Worm (Caenorhabditis elegans) whole organism, L3 larva: ENCODE data around the gene F13D12.10.

Experiments used
- R02D3.7 ChIP-seq: fragments of 150-350 bp; optimal IDR thresholded peaks from 2 replicates; lab custom pipeline; 2014; ENCODE audit warnings: missing biosample characterization, missing genetic modification characterization
- ZK546.5 ChIP-seq: sonication (generic microtip); optimal IDR thresholded peaks from 2 replicates; lab custom pipeline; 2017; ENCODE audit warnings: missing biosample characterization, missing genetic modification characterization
- aly-2 ChIP-seq: fragments of 150-350 bp; optimal IDR thresholded peaks from 2 replicates; lab custom pipeline; 2014; ENCODE audit warnings: missing biosample characterization, missing genetic modification characterization
- ama-1 ChIP-seq: fragments of 150-350 bp; optimal IDR thresholded peaks from 2 replicates; lab custom pipeline; 2018
- ceh-16 ChIP-seq: sonication (generic microtip); optimal IDR thresholded peaks from 2 replicates; lab custom pipeline; 2017; ENCODE audit warnings: missing biosample characterization, missing genetic modification characterization
- ceh-28 ChIP-seq: fragments of 150-350 bp; optimal IDR thresholded peaks from 2 replicates; lab custom pipeline; 2014; ENCODE audit warnings: missing biosample characterization, missing genetic modification reagents, missing genetic modification characterization
- egl-27 ChIP-seq: sonication (generic microtip); optimal IDR thresholded peaks from 4 replicates; lab custom pipeline; 2017; ENCODE audit warnings: missing biosample characterization, missing genetic modification reagents, missing genetic modification characterization
- egl-5 ChIP-seq: fragments of 150-350 bp; optimal IDR thresholded peaks from 2 replicates; lab custom pipeline; 2017; ENCODE audit warnings: missing biosample characterization, missing genetic modification reagents, missing genetic modification characterization, inconsistent platforms
- elt-1 ChIP-seq: fragments of 150-350 bp; optimal IDR thresholded peaks from 2 replicates; lab custom pipeline; 2014; ENCODE audit warnings: missing biosample characterization, missing genetic modification characterization
- elt-2 ChIP-seq: sonication (generic microtip); optimal IDR thresholded peaks from 2 replicates; lab custom pipeline; 2016; ENCODE audit warnings: missing genetic modification reagents, mild to moderate bottlenecking, missing genetic modification characterization, missing compliant biosample characterization
- elt-3 ChIP-seq, 3 experiments: fragments of 150-350 bp in 1 of 3; sonication (generic microtip) in 2 of 3; optimal IDR thresholded peaks; 2 replicates in 2 of 3; 4 replicates in 1 of 3; lab custom pipeline; 2014 to 2017; ENCODE audit warnings: missing biosample characterization in 3 of 3, missing genetic modification characterization in 3 of 3
- eor-1 ChIP-seq, 2 experiments: fragments of 150-350 bp; optimal IDR thresholded peaks; 2 replicates each; lab custom pipeline; 2014 to 2018; ENCODE audit warnings: missing biosample characterization in 2 of 2, missing genetic modification characterization in 2 of 2
- fkh-10 ChIP-seq: sonication (generic microtip); optimal IDR thresholded peaks from 2 replicates; lab custom pipeline; 2017; ENCODE audit warnings: missing biosample characterization, missing genetic modification reagents, missing genetic modification characterization
- fkh-2 ChIP-seq: fragments of 150-350 bp; optimal IDR thresholded peaks from 2 replicates; lab custom pipeline; 2014; ENCODE audit warnings: missing biosample characterization, missing genetic modification reagents, missing genetic modification characterization
- fos-1 ChIP-seq: fragments of 150-350 bp; optimal IDR thresholded peaks from 2 replicates; lab custom pipeline; 2014; ENCODE audit warnings: missing biosample characterization, missing genetic modification characterization
- hmg-11 ChIP-seq: sonication (generic microtip); optimal IDR thresholded peaks from 2 replicates; lab custom pipeline; 2016; ENCODE audit warnings: missing genetic modification characterization, missing compliant biosample characterization
- jun-1 ChIP-seq: fragments of 150-350 bp; optimal IDR thresholded peaks from 2 replicates; lab custom pipeline; 2014; ENCODE audit warnings: missing biosample characterization, missing genetic modification reagents, missing genetic modification characterization
- lin-39 ChIP-seq: fragments of 150-350 bp; optimal IDR thresholded peaks from 2 replicates; lab custom pipeline; 2018; ENCODE audit warnings: missing biosample characterization, missing genetic modification reagents, missing genetic modification characterization
- lsy-12 ChIP-seq: sonication (generic microtip); optimal IDR thresholded peaks from 2 replicates; lab custom pipeline; 2016; ENCODE audit warnings: mild to moderate bottlenecking, missing genetic modification characterization, missing compliant biosample characterization
- mml-1 ChIP-seq: fragments of 150-350 bp; sonication (generic microtip); optimal IDR thresholded peaks from 3 replicates; lab custom pipeline; 2014; ENCODE audit warnings: missing biosample characterization, missing genetic modification characterization
- nfya-1 ChIP-seq: sonication (generic microtip); optimal IDR thresholded peaks from 2 replicates; lab custom pipeline; 2017; ENCODE audit warnings: missing genetic modification characterization, mild to moderate bottlenecking, missing compliant biosample characterization, antibody characterized with exemption, moderate library complexity; ENCODE audit not compliant: insufficient read depth
- nhr-11 ChIP-seq: fragments of 150-350 bp; optimal IDR thresholded peaks from 2 replicates; lab custom pipeline; 2014; ENCODE audit warnings: missing biosample characterization, missing genetic modification characterization
- nhr-12 ChIP-seq: fragments of 150-350 bp; optimal IDR thresholded peaks from 2 replicates; lab custom pipeline; 2014; ENCODE audit warnings: missing biosample characterization, missing genetic modification characterization
- nhr-23 ChIP-seq: fragments of 150-350 bp; optimal IDR thresholded peaks from 2 replicates; lab custom pipeline; 2014; ENCODE audit warnings: missing biosample characterization, missing genetic modification reagents, missing genetic modification characterization
- nhr-237 ChIP-seq: fragments of 150-350 bp; optimal IDR thresholded peaks from 2 replicates; lab custom pipeline; 2014; ENCODE audit warnings: missing biosample characterization, missing genetic modification characterization
- nhr-25 ChIP-seq: sonication (generic microtip); optimal IDR thresholded peaks from 2 replicates; lab custom pipeline; 2017; ENCODE audit warnings: missing biosample characterization, missing genetic modification characterization
- nhr-43 ChIP-seq: sonication (generic microtip); optimal IDR thresholded peaks from 2 replicates; lab custom pipeline; 2016; ENCODE audit warnings: mild to moderate bottlenecking, missing genetic modification characterization, missing compliant biosample characterization; ENCODE audit not compliant: poor library complexity, severe bottlenecking
- nhr-67 ChIP-seq: fragments of 150-350 bp; optimal IDR thresholded peaks from 2 replicates; lab custom pipeline; 2014; ENCODE audit warnings: missing biosample characterization, missing genetic modification characterization
- nhr-77 ChIP-seq: fragments of 150-350 bp; optimal IDR thresholded peaks from 2 replicates; lab custom pipeline; 2014; ENCODE audit warnings: missing biosample characterization, missing genetic modification characterization
- pha-4 ChIP-seq: fragments of 150-350 bp; optimal IDR thresholded peaks from 2 replicates; lab custom pipeline; 2014; ENCODE audit warnings: missing biosample characterization, missing genetic modification reagents, missing genetic modification characterization
- pqm-1 ChIP-seq: fragments of 150-350 bp; optimal IDR thresholded peaks from 2 replicates; lab custom pipeline; 2017; ENCODE audit warnings: missing biosample characterization, missing genetic modification characterization, inconsistent platforms
- sea-2 ChIP-seq: fragments of 150-350 bp; sonication (generic microtip); optimal IDR thresholded peaks from 4 replicates; lab custom pipeline; 2014; ENCODE audit warnings: missing biosample characterization, missing genetic modification reagents, missing genetic modification characterization
- skn-1 ChIP-seq: fragments of 150-350 bp; optimal IDR thresholded peaks from 2 replicates; lab custom pipeline; 2014; ENCODE audit warnings: missing biosample characterization, missing genetic modification characterization
- snpc-4 ChIP-seq: fragments of 150-350 bp; optimal IDR thresholded peaks from 2 replicates; lab custom pipeline; 2014; ENCODE audit warnings: missing biosample characterization, missing genetic modification characterization
- tbx-2 ChIP-seq: sonication (generic microtip); optimal IDR thresholded peaks from 2 replicates; lab custom pipeline; 2016; ENCODE audit warnings: mild to moderate bottlenecking, missing genetic modification characterization, missing compliant biosample characterization
- unc-39 ChIP-seq: sonication (generic microtip); optimal IDR thresholded peaks from 4 replicates; lab custom pipeline; 2017; ENCODE audit warnings: missing biosample characterization, missing genetic modification characterization
- unc-62 ChIP-seq: fragments of 150-350 bp; sonication (generic microtip); optimal IDR thresholded peaks from 4 replicates; lab custom pipeline; 2014; ENCODE audit warnings: missing biosample characterization, missing genetic modification reagents, missing genetic modification characterization
- ztf-11 ChIP-seq: fragments of 150-350 bp; optimal IDR thresholded peaks from 2 replicates; lab custom pipeline; 2014; ENCODE audit warnings: missing biosample characterization, missing genetic modification characterization

The F13D12.10 gene

ce11 chrII:11729757-11730535 is 16.3 kb downstream of the F13D12.10 start:
- TF ChIP-seq ceh-28 (tag; lab: Kevin White, UChicago): no peak
- no peak for TF ChIP-seq egl-5 (tag; lab: Kevin White, UChicago)
- TF ChIP-seq elt-3 (tag; optimal IDR thresholded peaks at IDR 0.05; lab: Kevin White, UChicago): no peak
- no peak for TF ChIP-seq mml-1 (tag; lab: Kevin White, UChicago)
- no peak for TF ChIP-seq jun-1 (tag; lab: Kevin White, UChicago)
- no peak for TF ChIP-seq elt-2
- no peak for TF ChIP-seq ama-1 (lab: Kevin White, UChicago)
- TF ChIP-seq fos-1: no peak
- TF ChIP-seq snpc-4 (tag; lab: Kevin White, UChicago): no peak
- no peak for TF ChIP-seq nhr-25
- TF ChIP-seq pqm-1: no peak
- TF ChIP-seq nfya-1 (tag; lab: Kevin White, UChicago): no peak
- TF ChIP-seq fkh-10 (GFP tag; lab: Kevin White, UChicago): no peak
- TF ChIP-seq unc-39 (tag; lab: Kevin White, UChicago): no peak
- no peak for TF ChIP-seq R02D3.7 (tag; lab: Kevin White, UChicago)
- TF ChIP-seq egl-27: no peak
- no peak for TF ChIP-seq ZK546.5 (tag; lab: Kevin White, UChicago)
- TF ChIP-seq nhr-23: no peak
- TF ChIP-seq ceh-16: no peak

- TF ChIP-seq hmg-11 (tag; lab: Kevin White, UChicago) (no peak), nhr-43 (tag; lab: Kevin White, UChicago) (peak; percentile 4), ama-1 (lab: Kevin White, UChicago) (peak; percentile 88), jun-1 (tag; lab: Kevin White, UChicago) (no peak), elt-2 (peak; percentile 62), fkh-10 (GFP tag; lab: Kevin White, UChicago) (no peak), egl-27 (no peak), lsy-12 (tag; lab: Kevin White, UChicago) (peak; percentile 25), nfya-1 (tag; lab: Kevin White, UChicago) (no peak), unc-62 (GFP tag; lab: Kevin White, UChicago) (no peak), sea-2 (no peak), nhr-237 (no peak), ceh-28 (tag; lab: Kevin White, UChicago) (no peak), nhr-11 (tag; lab: Kevin White, UChicago) (no peak), nhr-12 (tag; lab: Kevin White, UChicago) (no peak), elt-3 (tag; optimal IDR thresholded peaks at IDR 0.05; lab: Kevin White, UChicago) (no peak), unc-39 (tag; lab: Kevin White, UChicago) (no peak), nhr-23 (no peak), aly-2 (tag; lab: Kevin White, UChicago) (no peak), ztf-11 (tag; lab: Kevin White, UChicago) (no peak)
Measured at ce11 chrII:11731174-11731724, 17.6 kb downstream of the F13D12.10 start.

- TF ChIP-seq nhr-11 (tag; lab: Kevin White, UChicago) (no peak), snpc-4 (tag; lab: Kevin White, UChicago) (peak; percentile 2), lin-39 (tag; lab: Kevin White, UChicago) (peak; percentile 23)
Measured at ce11 chrII:11732513-11732912, 18.9 kb downstream of the F13D12.10 start, which contains the start of gene F13D12.8. Gene F13D12.8, minus strand, starts transcription at chrII:11732594.

ce11 chrII:11733850-11734249 is 20.3 kb downstream of the F13D12.10 start:
- no peak for TF ChIP-seq fos-1
- peak; percentile 74 for TF ChIP-seq elt-1 (tag; lab: Kevin White, UChicago)
- TF ChIP-seq, all 47 proteins: peak for 1

DNA sequence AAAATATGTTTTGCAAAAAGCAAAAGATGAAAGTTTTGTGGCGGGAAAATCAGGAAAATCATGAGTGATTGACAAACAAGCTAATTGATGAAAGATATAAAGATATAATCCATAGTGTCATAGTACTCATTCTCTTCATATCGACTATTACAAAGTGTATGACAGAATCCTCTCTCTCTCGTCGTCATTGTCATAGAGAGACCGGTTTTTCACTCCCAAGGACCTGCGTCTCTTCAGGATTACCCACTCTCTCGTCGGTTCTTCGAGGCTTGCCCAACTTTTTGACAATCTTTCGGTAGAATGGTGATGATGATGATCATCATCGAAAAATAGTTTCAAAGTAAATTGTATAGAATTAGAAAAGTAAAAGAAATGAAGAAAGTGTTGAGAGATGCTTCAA is 23.7 kb downstream of the F13D12.10 start:
- no peak for TF ChIP-seq nhr-11 (tag; lab: Kevin White, UChicago)
- no peak for TF ChIP-seq sea-2
- no peak for TF ChIP-seq nhr-67
- no peak for TF ChIP-seq aly-2 (tag; lab: Kevin White, UChicago)
- no peak for TF ChIP-seq tbx-2 (tag; lab: Kevin White, UChicago)
- TF ChIP-seq nhr-12 (tag; lab: Kevin White, UChicago): no peak
- TF ChIP-seq pqm-1: no peak
- no peak for TF ChIP-seq ztf-11 (tag; lab: Kevin White, UChicago)
- no peak for TF ChIP-seq hmg-11 (tag; lab: Kevin White, UChicago)
- TF ChIP-seq nhr-237: no peak
- TF ChIP-seq lin-39 (tag; lab: Kevin White, UChicago): no peak
- no peak for TF ChIP-seq ceh-16
- no peak for TF ChIP-seq fkh-2 (tag; lab: Kevin White, UChicago)
- TF ChIP-seq nhr-77: no peak
- TF ChIP-seq egl-5 (tag; lab: Kevin White, UChicago): no peak
- peak; percentile 83 for TF ChIP-seq nhr-23
- TF ChIP-seq unc-39 (tag; lab: Kevin White, UChicago): no peak
- TF ChIP-seq ZK546.5 (tag; lab: Kevin White, UChicago): no peak
- peak; percentile 79 for TF ChIP-seq nhr-43 (tag; lab: Kevin White, UChicago)
- TF ChIP-seq eor-1 (tag; optimal IDR thresholded peaks at IDR 0.05; lab: Kevin White, UChicago): no peak
- TF ChIP-seq nhr-25: peak; percentile 88
- TF ChIP-seq skn-1: no peak
- peak; percentile 36 for TF ChIP-seq nfya-1 (tag; lab: Kevin White, UChicago)
- no peak for TF ChIP-seq jun-1 (tag; lab: Kevin White, UChicago)
- TF ChIP-seq unc-62 (GFP tag; lab: Kevin White, UChicago): peak; percentile 17
- TF ChIP-seq pha-4 (tag; lab: Kevin White, UChicago): no peak
- no peak for TF ChIP-seq lsy-12 (tag; lab: Kevin White, UChicago)
